Worm (Caenorhabditis elegans): ENCODE measurements around the gene R04D3.4.

DNA sequence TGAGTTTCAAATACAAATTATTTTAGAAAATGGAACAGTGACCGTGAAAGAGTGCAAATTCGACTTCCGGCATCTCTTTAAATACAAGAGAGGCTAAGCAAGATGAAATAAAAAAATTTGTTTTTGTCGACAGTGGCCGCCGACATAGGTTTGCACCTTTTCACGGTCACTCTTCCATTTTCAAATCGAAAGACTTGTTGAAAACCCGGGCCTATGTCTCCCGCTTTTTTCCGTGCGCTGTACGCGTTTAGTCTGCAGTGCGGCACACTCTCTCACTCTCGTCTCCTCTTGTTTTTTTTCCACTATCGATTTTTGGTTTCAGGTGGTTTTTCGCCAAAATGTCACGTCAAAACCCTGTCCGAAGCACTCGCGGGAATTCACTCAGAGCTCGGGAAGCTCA, 43.5 kb downstream of the R04D3.4 start, which contains the start of gene hpl-1:
- TF ChIP-seq flt-1 (GFP tag; IDR thresholded peaks at IDR 0.05) (no peak), tab-1 (GFP tag; IDR thresholded peaks at IDR 0.05) (no peak)

Data from whole organism, midembryonic.